Fruit fly (Drosophila melanogaster) whole organism, embryonic: ENCODE data around the gene CG33288.

Experiments used
- CG10543 ChIP-seq: fragments of 200-800 bp; sonication (Bioruptor generic); optimal IDR thresholded peaks from 3 replicates; lab custom pipeline; 2017; ENCODE audit warnings: missing biosample characterization, mild to moderate bottlenecking, missing genetic modification characterization, moderate library complexity
- CG12071 ChIP-seq: fragments of 200-800 bp; sonication (Bioruptor generic); optimal IDR thresholded peaks from 3 replicates; lab custom pipeline; 2018; ENCODE audit warnings: missing biosample characterization, mild to moderate bottlenecking, missing genetic modification characterization
- CG1233 ChIP-seq: fragments of 200-800 bp; sonication (Bioruptor generic); optimal IDR thresholded peaks from 4 replicates; lab custom pipeline; 2018; ENCODE audit warnings: missing biosample characterization, mild to moderate bottlenecking, missing genetic modification characterization
- CG14441 ChIP-seq: fragments of 200-800 bp; sonication (Bioruptor generic); IDR thresholded peaks from 2 replicates; pipeline ENCODE4 v1.3.6; 2022; ENCODE audit warnings: missing biosample characterization, missing genetic modification characterization
- CG16813 ChIP-seq: fragments of 200-800 bp; sonication (Bioruptor generic); IDR thresholded peaks from 3 replicates; pipeline ENCODE4 v1.3.6; 2022; ENCODE audit warnings: missing biosample characterization, missing genetic modification characterization; ENCODE audit not compliant: partially characterized antibody
- CG17385 ChIP-seq: fragments of 200-800 bp; sonication (Bioruptor generic); optimal IDR thresholded peaks from 3 replicates; lab custom pipeline; 2018; ENCODE audit warnings: missing biosample characterization, mild to moderate bottlenecking, missing genetic modification characterization
- CG18011 ChIP-seq: fragments of 200-800 bp; sonication (Bioruptor generic); optimal IDR thresholded peaks from 2 replicates; lab custom pipeline; 2017; ENCODE audit warnings: missing biosample characterization, missing genetic modification characterization, mild to moderate bottlenecking, moderate library complexity, missing genotype
- CG18764 ChIP-seq: fragments of 200-800 bp; sonication (Bioruptor generic); optimal IDR thresholded peaks from 3 replicates; lab custom pipeline; 2016; ENCODE audit warnings: missing biosample characterization, missing genetic modification characterization
- CG32532 ChIP-seq: fragments of 200-800 bp; sonication (Bioruptor generic); IDR thresholded peaks from 2 replicates; pipeline ENCODE4 v1.3.6; 2022; ENCODE audit warnings: missing biosample characterization, missing genetic modification characterization
- CG42726 ChIP-seq: fragments of 200-800 bp; sonication (Bioruptor generic); IDR thresholded peaks from 2 replicates; pipeline ENCODE4 v1.3.6; 2022; ENCODE audit warnings: missing biosample characterization, missing genetic modification characterization; ENCODE audit not compliant: partially characterized antibody
- CG6272 ChIP-seq: fragments of 200-800 bp; sonication (Bioruptor generic); IDR thresholded peaks from 2 replicates; pipeline ENCODE4 v1.3.6; 2022; ENCODE audit warnings: missing biosample characterization, missing genetic modification characterization
- CG6683 ChIP-seq: fragments of 200-800 bp; sonication (Bioruptor generic); optimal IDR thresholded peaks from 2 replicates; lab custom pipeline; 2017; ENCODE audit warnings: missing biosample characterization, mild to moderate bottlenecking, missing genetic modification characterization, missing genetic modification reagents
- CG6791 ChIP-seq: fragments of 200-800 bp; sonication (Bioruptor generic); IDR thresholded peaks from 3 replicates; pipeline ENCODE4 v1.3.6; 2022; ENCODE audit warnings: missing biosample characterization, missing genetic modification characterization; ENCODE audit not compliant: partially characterized antibody
- CG8089 ChIP-seq: fragments of 200-800 bp; sonication (Bioruptor generic); optimal IDR thresholded peaks from 3 replicates; lab custom pipeline; 2016; ENCODE audit warnings: missing biosample characterization, missing genetic modification characterization
- CG8388 ChIP-seq: fragments of 200-800 bp; sonication (Bioruptor generic); optimal IDR thresholded peaks from 2 replicates; lab custom pipeline; 2019; ENCODE audit warnings: missing biosample characterization, mild to moderate bottlenecking, missing genetic modification characterization, moderate library complexity
- CG9817 ChIP-seq: fragments of 200-800 bp; sonication (Bioruptor generic); optimal IDR thresholded peaks from 2 replicates; lab custom pipeline; 2018; ENCODE audit warnings: missing biosample characterization, mild to moderate bottlenecking, missing genetic modification characterization, moderate library complexity
- Dfd ChIP-seq, 2 experiments: fragments of >200 bp; optimal IDR thresholded peaks; 2 replicates each; lab custom pipeline; 2017; ENCODE audit warnings: missing biosample characterization in 2 of 2, missing genetic modification characterization in 2 of 2
- Jarid2 ChIP-seq: fragments of 200-800 bp; sonication (Bioruptor generic); optimal IDR thresholded peaks from 3 replicates; lab custom pipeline; 2017; ENCODE audit warnings: mild to moderate bottlenecking, missing biosample characterization, missing genetic modification reagents, missing genetic modification characterization
- Lpt ChIP-seq: fragments of >200 bp; optimal IDR thresholded peaks from 2 replicates; lab custom pipeline; 2018; ENCODE audit warnings: missing biosample characterization, missing genetic modification characterization
- Mad ChIP-seq: fragments of 200-800 bp; sonication (Bioruptor generic); optimal IDR thresholded peaks from 2 replicates; lab custom pipeline; 2016; ENCODE audit warnings: missing biosample characterization, missing genetic modification characterization
- NFAT ChIP-seq: fragments of 200-800 bp; sonication (Bioruptor generic); IDR thresholded peaks from 2 replicates; pipeline ENCODE4 v1.3.6; 2022; ENCODE audit warnings: missing biosample characterization, missing genetic modification characterization
- PHDP ChIP-seq: fragments of 200-800 bp; sonication (Bioruptor generic); optimal IDR thresholded peaks from 3 replicates; lab custom pipeline; 2018; ENCODE audit warnings: missing biosample characterization, mild to moderate bottlenecking, missing genetic modification characterization, moderate library complexity
- Side ChIP-seq: fragments of 200-800 bp; sonication (Bioruptor generic); optimal IDR thresholded peaks from 2 replicates; lab custom pipeline; 2016; ENCODE audit warnings: missing biosample characterization, missing genetic modification characterization
- Sry-δ ChIP-seq: fragments of 200-800 bp; sonication (Bioruptor generic); optimal IDR thresholded peaks from 2 replicates; lab custom pipeline; 2016; ENCODE audit warnings: missing biosample characterization, missing genetic modification characterization
- Usf ChIP-seq: fragments of 200-800 bp; sonication (Bioruptor generic); optimal IDR thresholded peaks from 2 replicates; lab custom pipeline; 2017; ENCODE audit warnings: missing genotype, missing biosample characterization, missing genetic modification characterization
- Xbp1 ChIP-seq: fragments of 200-800 bp; sonication (Bioruptor generic); optimal IDR thresholded peaks from 3 replicates; lab custom pipeline; 2016; ENCODE audit warnings: missing biosample characterization, mild to moderate bottlenecking, missing genetic modification characterization
- ac ChIP-seq: fragments of 200-800 bp; sonication (Bioruptor generic); optimal IDR thresholded peaks from 3 replicates; lab custom pipeline; 2017; ENCODE audit warnings: missing biosample characterization, mild to moderate bottlenecking, missing genetic modification characterization
- ash1 ChIP-seq: fragments of 200-800 bp; sonication (Bioruptor generic); optimal IDR thresholded peaks from 2 replicates; lab custom pipeline; 2018; ENCODE audit warnings: missing biosample characterization, mild to moderate bottlenecking, missing genetic modification characterization
- ato ChIP-seq: fragments of 200-800 bp; sonication (Bioruptor generic); IDR thresholded peaks from 2 replicates; pipeline ENCODE4 v1.3.6; 2022; ENCODE audit warnings: missing biosample characterization, missing genetic modification characterization; ENCODE audit not compliant: partially characterized antibody
- bigmax ChIP-seq: fragments of 200-800 bp; sonication (Bioruptor generic); optimal IDR thresholded peaks from 2 replicates; lab custom pipeline; 2018; ENCODE audit warnings: missing biosample characterization, mild to moderate bottlenecking, missing genetic modification characterization
- bowl ChIP-seq: fragments of 200-800 bp; sonication (Bioruptor generic); IDR thresholded peaks from 2 replicates; pipeline ENCODE4 v1.3.6; 2022; ENCODE audit warnings: missing biosample characterization, missing genetic modification characterization
- br ChIP-seq: fragments of >200 bp; optimal IDR thresholded peaks from 2 replicates; lab custom pipeline; 2017
- caup ChIP-seq: fragments of 200-800 bp; sonication (Bioruptor generic); optimal IDR thresholded peaks from 3 replicates; lab custom pipeline; 2017; ENCODE audit warnings: missing biosample characterization, mild to moderate bottlenecking, missing genetic modification characterization, moderate library complexity; ENCODE audit not compliant: severe bottlenecking
- exex ChIP-seq: fragments of 200-800 bp; sonication (Bioruptor generic); optimal IDR thresholded peaks from 4 replicates; lab custom pipeline; 2018; ENCODE audit warnings: missing biosample characterization, mild to moderate bottlenecking, missing genetic modification characterization, moderate library complexity
- fd102C ChIP-seq: fragments of 200-800 bp; sonication (Bioruptor generic); optimal IDR thresholded peaks from 2 replicates; lab custom pipeline; 2018; ENCODE audit warnings: missing biosample characterization, mild to moderate bottlenecking, missing genetic modification characterization, moderate library complexity
- gro ChIP-seq: fragments of 200-800 bp; sonication (Bioruptor generic); optimal IDR thresholded peaks from 2 replicates; lab custom pipeline; 2016; ENCODE audit warnings: missing biosample characterization, missing genetic modification characterization
- gsb ChIP-seq: fragments of 200-800 bp; sonication (Bioruptor generic); IDR thresholded peaks from 2 replicates; pipeline ENCODE4 v1.3.6; 2022; ENCODE audit warnings: missing biosample characterization, missing genetic modification characterization
- hbn ChIP-seq: fragments of 200-800 bp; sonication (Bioruptor generic); IDR thresholded peaks from 2 replicates; pipeline ENCODE4 v1.3.6; 2022; ENCODE audit warnings: missing biosample characterization, missing genetic modification characterization; ENCODE audit not compliant: partially characterized antibody
- jumu ChIP-seq: fragments of 200-800 bp; sonication (Bioruptor generic); optimal IDR thresholded peaks from 3 replicates; lab custom pipeline; 2016; ENCODE audit warnings: missing biosample characterization, missing genetic modification characterization
- kni ChIP-seq: fragments of 200-800 bp; sonication (Bioruptor generic); optimal IDR thresholded peaks from 3 replicates; lab custom pipeline; 2017; ENCODE audit warnings: mild to moderate bottlenecking, missing biosample characterization, missing genetic modification reagents, missing genetic modification characterization
- pnt ChIP-seq: fragments of 200-800 bp; sonication (Bioruptor generic); optimal IDR thresholded peaks from 3 replicates; lab custom pipeline; 2016; ENCODE audit warnings: missing biosample characterization, missing genetic modification characterization
- sc ChIP-seq, 3 experiments: fragments of >200 bp in 2 of 3; fragments of 200-800 bp in 1 of 3; sonication (Bioruptor generic) in 1 of 3; optimal IDR thresholded peaks; 2 replicates in 2 of 3; 3 replicates in 1 of 3; lab custom pipeline; 2017; ENCODE audit warnings: mild to moderate bottlenecking in 1 of 3, missing biosample characterization in 1 of 3, missing genetic modification characterization in 1 of 3, missing genetic modification reagents in 1 of 3
- sim ChIP-seq: fragments of 200-800 bp; sonication (Bioruptor generic); IDR thresholded peaks from 2 replicates; pipeline ENCODE4 v1.3.6; 2022; ENCODE audit warnings: missing biosample characterization, missing genetic modification characterization
- tll ChIP-seq, 2 experiments: fragments of 200-800 bp in 1 of 2; fragments of >200 bp in 1 of 2; sonication (Bioruptor generic) in 1 of 2; optimal IDR thresholded peaks; 2 replicates each; lab custom pipeline; 2017 to 2019; ENCODE audit warnings: missing biosample characterization in 2 of 2, missing genetic modification characterization in 2 of 2, mild to moderate bottlenecking in 1 of 2, moderate library complexity in 1 of 2
- trh ChIP-seq: fragments of 200-800 bp; sonication (Bioruptor generic); optimal IDR thresholded peaks from 2 replicates; lab custom pipeline; 2016; ENCODE audit warnings: missing biosample characterization, missing genetic modification characterization
- tx ChIP-seq: fragments of 200-800 bp; sonication (Bioruptor generic); optimal IDR thresholded peaks from 2 replicates; lab custom pipeline; 2016; ENCODE audit warnings: missing biosample characterization, missing genetic modification characterization
- unc-4 ChIP-seq: fragments of 200-800 bp; sonication (Bioruptor generic); IDR thresholded peaks from 2 replicates; pipeline ENCODE4 v1.3.6; 2022; ENCODE audit warnings: missing biosample characterization, missing genetic modification characterization; ENCODE audit not compliant: partially characterized antibody
- vvl ChIP-seq: fragments of 200-800 bp; sonication (Bioruptor generic); IDR thresholded peaks from 2 replicates; pipeline ENCODE4 v1.3.6; 2022; ENCODE audit warnings: missing biosample characterization, missing genetic modification characterization
- zen ChIP-seq: fragments of 200-800 bp; sonication (Bioruptor generic); optimal IDR thresholded peaks from 3 replicates; lab custom pipeline; 2018; ENCODE audit warnings: missing biosample characterization, mild to moderate bottlenecking, missing genetic modification characterization, moderate library complexity
- zfh1 ChIP-seq: fragments of 200-800 bp; sonication (Bioruptor generic); IDR thresholded peaks from 3 replicates; pipeline ENCODE4 v1.3.6; 2022; ENCODE audit warnings: missing biosample characterization, missing genetic modification characterization

CG33288 gene

DNA sequence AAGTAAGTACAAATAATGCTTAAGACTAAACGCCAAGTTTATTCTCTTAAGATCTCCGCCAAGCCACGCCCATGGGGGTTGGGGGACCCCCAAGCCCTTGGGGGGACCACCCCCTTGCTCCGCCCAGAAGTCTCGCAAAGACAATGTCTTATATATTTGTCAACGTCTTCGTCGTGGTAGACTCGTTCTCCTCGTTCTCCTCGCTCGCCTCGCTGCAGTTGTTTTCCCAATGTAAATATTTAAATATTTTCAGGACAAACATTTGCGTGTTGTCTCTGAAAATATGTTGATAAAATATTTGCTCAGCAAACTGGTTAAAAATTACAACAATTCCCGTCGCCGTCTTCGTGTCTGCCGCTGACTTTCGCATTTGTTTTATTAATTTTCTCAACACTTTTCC lies 36.6 kb downstream of the CG33288 start (continued):
- TF ChIP-seq exex (no peak), CG6791 (no peak), jumu (GFP tag; lab: Kevin White, UChicago) (no peak), gsb (GFP tag; lab: Robert Waterston, UW) (no peak), Side (GFP tag; lab: Kevin White, UChicago) (peak; percentile 16), CG32532 (GFP tag; lab: Robert Waterston, UW) (no peak), CG6683 (GFP tag; lab: Kevin White, UChicago) (no peak), vvl (GFP tag; lab: Robert Waterston, UW) (peak; percentile 71), zfh1 (GFP tag; lab: Robert Waterston, UW) (peak; percentile 89), Mad (GFP tag; lab: Kevin White, UChicago) (peak; percentile 34), Dfd (GFP tag; optimal IDR thresholded peaks at IDR 0.05; lab: Kevin White, UChicago) (no peak), fd102C (peak; percentile 100), Sry-δ (GFP tag; lab: Kevin White, UChicago) (no peak), bigmax (GFP tag; lab: Kevin White, UChicago) (peak; percentile 22), ash1 (GFP tag; lab: Kevin White, UChicago) (no peak), Lpt (GFP tag; lab: Kevin White, UChicago) (no peak), tx (GFP tag; lab: Kevin White, UChicago) (no peak), CG12071 (GFP tag; lab: Kevin White, UChicago) (peak; percentile 20), kni (peak; percentile 67), CG8388 (GFP tag; lab: Kevin White, UChicago) (peak; percentile 63), CG1233 (GFP tag; lab: Kevin White, UChicago) (peak; percentile 92), ato (GFP tag; lab: Robert Waterston, UW) (no peak), CG10543 (GFP tag; lab: Kevin White, UChicago) (no peak), CG9817 (tag; lab: Kevin White, UChicago) (no peak), ac (GFP tag; lab: Kevin White, UChicago) (peak; percentile 100), trh (GFP tag; lab: Kevin White, UChicago) (peak; percentile 47), tll (GFP tag; optimal IDR thresholded peaks at IDR 0.05; lab: Kevin White, UChicago) (peak in 1 of 2 experiments; percentile 95), sc (optimal IDR thresholded peaks at IDR 0.05; lab: Kevin White, UChicago) (no peak), sc (GFP tag; optimal IDR thresholded peaks at IDR 0.05; lab: Kevin White, UChicago) (peak; percentile 89), zen (tag; lab: Kevin White, UChicago) (peak; percentile 95), Usf (GFP tag; lab: Kevin White, UChicago) (peak; percentile 52), sim (GFP tag; lab: Robert Waterston, UW) (peak; percentile 85), CG18764 (GFP tag; lab: Kevin White, UChicago) (peak; percentile 34), Xbp1 (GFP tag; lab: Kevin White, UChicago) (no peak), NFAT (GFP tag; lab: Robert Waterston, UW) (no peak), caup (peak; percentile 45), hbn (GFP tag; lab: Robert Waterston, UW) (no peak), CG6272 (no peak), CG18011 (GFP tag; lab: Kevin White, UChicago) (no peak), CG14441 (GFP tag; lab: Robert Waterston, UW) (no peak), Jarid2 (GFP tag; lab: Kevin White, UChicago) (peak; percentile 53), CG17385 (GFP tag; lab: Kevin White, UChicago) (peak; percentile 22), CG42726 (GFP tag; lab: Robert Waterston, UW) (no peak), CG8089 (GFP tag; lab: Kevin White, UChicago) (peak; percentile 50), pnt (GFP tag; lab: Kevin White, UChicago) (no peak), CG16813 (GFP tag; lab: Robert Waterston, UW) (no peak), PHDP (tag; lab: Kevin White, UChicago) (peak; percentile 58), bowl (no peak), unc-4 (GFP tag; lab: Robert Waterston, UW) (no peak), gro (GFP tag; lab: Kevin White, UChicago) (no peak), br (lab: Kevin White, UChicago) (no peak)
